Fruit fly (Drosophila melanogaster) whole organism, pupa: Measurements from ENCODE around the gene CG31100.

Source experiments
- CG10348 ChIP-seq: fragments of 200-800 bp; sonication (Bioruptor generic); IDR thresholded peaks from 2 replicates; pipeline ENCODE4 v1.3.6; 2022; ENCODE audit warnings: missing biosample characterization, missing genetic modification characterization
- CG12605 ChIP-seq: fragments of 200-800 bp; sonication (Bioruptor generic); IDR thresholded peaks from 2 replicates; pipeline ENCODE4 v1.3.6; 2022; ENCODE audit warnings: missing biosample characterization, missing genetic modification characterization
- CG13204 ChIP-seq: fragments of 200-800 bp; sonication (Bioruptor generic); optimal IDR thresholded peaks from 2 replicates; lab custom pipeline; 2018; ENCODE audit warnings: missing biosample characterization, mild to moderate bottlenecking, missing genetic modification characterization, moderate library complexity
- CG14655 ChIP-seq: fragments of 200-800 bp; sonication (Bioruptor generic); optimal IDR thresholded peaks from 3 replicates; lab custom pipeline; 2017; ENCODE audit warnings: mild to moderate bottlenecking, missing biosample characterization, missing genetic modification reagents, missing genetic modification characterization
- CG15710 ChIP-seq: fragments of 200-800 bp; sonication (Bioruptor generic); optimal IDR thresholded peaks from 2 replicates; lab custom pipeline; 2018; ENCODE audit warnings: missing biosample characterization, mild to moderate bottlenecking, missing genetic modification characterization, moderate library complexity
- CG17806 ChIP-seq: fragments of 200-800 bp; sonication (Bioruptor generic); optimal IDR thresholded peaks from 2 replicates; lab custom pipeline; 2018; ENCODE audit warnings: missing biosample characterization, mild to moderate bottlenecking, missing genetic modification characterization, moderate library complexity
- CG32121 ChIP-seq: fragments of 200-800 bp; sonication (Bioruptor generic); IDR thresholded peaks from 2 replicates; pipeline ENCODE4 v1.3.6; 2022; ENCODE audit warnings: missing biosample characterization, missing genetic modification characterization
- CG34367 ChIP-seq: fragments of 200-800 bp; sonication (Bioruptor generic); optimal IDR thresholded peaks from 2 replicates; lab custom pipeline; 2018; ENCODE audit warnings: missing biosample characterization, mild to moderate bottlenecking, missing genetic modification characterization
- CG4496 ChIP-seq: fragments of 200-800 bp; sonication (Bioruptor generic); IDR thresholded peaks from 3 replicates; pipeline ENCODE4 v1.3.6; 2022; ENCODE audit warnings: missing biosample characterization, missing genetic modification characterization
- CG8159 ChIP-seq: fragments of 200-800 bp; sonication (Bioruptor generic); optimal IDR thresholded peaks from 3 replicates; lab custom pipeline; 2018; ENCODE audit warnings: missing biosample characterization, mild to moderate bottlenecking, missing genetic modification characterization, moderate library complexity
- CG8301 ChIP-seq: fragments of 200-800 bp; sonication (Bioruptor generic); optimal IDR thresholded peaks from 2 replicates; lab custom pipeline; 2018; ENCODE audit warnings: missing biosample characterization, mild to moderate bottlenecking, missing genetic modification characterization
- CG9948 ChIP-seq: fragments of 200-800 bp; sonication (Bioruptor generic); optimal IDR thresholded peaks from 2 replicates; lab custom pipeline; 2018; ENCODE audit warnings: missing biosample characterization, mild to moderate bottlenecking, missing genetic modification characterization, moderate library complexity
- D1 ChIP-seq: fragments of 200-800 bp; sonication (Bioruptor generic); optimal IDR thresholded peaks from 2 replicates; lab custom pipeline; 2018; ENCODE audit warnings: missing biosample characterization, mild to moderate bottlenecking, missing genetic modification characterization, moderate library complexity
- EcR ChIP-seq: fragments of 200-800 bp; sonication (Bioruptor generic); optimal IDR thresholded peaks from 3 replicates; lab custom pipeline; 2019; ENCODE audit warnings: missing biosample characterization, missing genetic modification characterization, mild to moderate bottlenecking, moderate library complexity, missing genetic modification reagents
- Ets98B ChIP-seq: fragments of 200-800 bp; sonication (Bioruptor generic); IDR thresholded peaks from 2 replicates; pipeline ENCODE4 v1.3.6; 2022; ENCODE audit warnings: missing biosample characterization, missing genetic modification characterization
- Pif1A ChIP-seq: fragments of 200-800 bp; sonication (Bioruptor generic); optimal IDR thresholded peaks from 3 replicates; lab custom pipeline; 2016; ENCODE audit warnings: missing biosample characterization, missing genetic modification characterization
- Pif1B ChIP-seq: fragments of 200-800 bp; sonication (Bioruptor generic); optimal IDR thresholded peaks from 3 replicates; lab custom pipeline; 2016; ENCODE audit warnings: missing biosample characterization, missing genetic modification characterization
- Snoo ChIP-seq: fragments of 200-800 bp; sonication (Bioruptor generic); optimal IDR thresholded peaks from 3 replicates; lab custom pipeline; 2017; ENCODE audit warnings: missing biosample characterization, mild to moderate bottlenecking, missing genetic modification characterization, inconsistent platforms
- fd96Ca ChIP-seq: fragments of 200-800 bp; sonication (Bioruptor generic); IDR thresholded peaks from 3 replicates; pipeline ENCODE4 v1.3.6; 2022; ENCODE audit warnings: missing biosample characterization, missing genetic modification characterization
- gl ChIP-seq: fragments of 200-800 bp; sonication (Bioruptor generic); optimal IDR thresholded peaks from 2 replicates; lab custom pipeline; 2018; ENCODE audit warnings: missing biosample characterization, mild to moderate bottlenecking, missing genetic modification characterization
- rn ChIP-seq: fragments of 200-800 bp; sonication (Bioruptor generic); IDR thresholded peaks from 2 replicates; pipeline ENCODE4 v1.3.6; 2022; ENCODE audit warnings: missing biosample characterization, missing genetic modification characterization

Gene CG31100

dm6 chr3R:8954515-8955358 lies 48.7 kb downstream of the CG31100 start:
- no peak for TF ChIP-seq CG4496
- TF ChIP-seq CG8301 (tag; lab: Kevin White, UChicago), result peak; percentile 26
- peak; percentile 17 for TF ChIP-seq CG8159
- TF ChIP-seq Pif1A (GFP tag; lab: Kevin White, UChicago), result no peak
- no peak for TF ChIP-seq Snoo (tag; lab: Kevin White, UChicago)

DNA sequence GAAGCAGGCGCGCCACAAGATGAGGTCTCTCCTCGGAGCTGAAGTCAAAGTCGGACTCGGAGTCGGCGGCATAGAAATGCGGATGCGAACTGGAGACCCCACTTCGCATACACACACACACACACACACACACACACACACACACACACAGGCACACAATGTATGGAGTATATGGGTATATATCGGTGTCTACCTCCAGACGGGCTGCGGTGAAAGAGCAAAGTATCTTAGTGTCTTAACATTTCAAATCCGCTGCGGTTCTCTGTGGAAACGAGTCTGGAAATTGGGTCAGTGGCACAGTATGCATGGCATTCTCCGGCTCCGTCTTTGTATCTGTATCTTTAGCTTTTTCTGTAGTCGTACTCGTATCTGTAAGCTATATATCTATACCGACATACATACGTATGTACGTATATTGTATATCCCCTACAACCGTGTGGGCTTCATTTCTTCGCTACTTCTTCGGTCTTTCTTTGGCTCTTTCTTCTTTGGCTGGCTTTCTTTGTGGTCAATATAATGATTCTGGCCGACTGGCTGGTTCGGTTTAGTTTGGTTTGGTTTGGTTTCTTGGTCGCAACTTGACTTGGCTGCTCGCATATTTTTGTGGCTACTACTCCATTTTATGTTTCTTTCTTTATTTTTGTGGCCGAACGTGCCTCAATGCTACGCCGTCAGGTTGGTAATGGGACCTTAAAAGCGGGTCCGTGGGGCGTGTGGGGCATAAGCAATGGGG lies 54.0 kb downstream of the CG31100 start:
- TF ChIP-seq CG10348 (GFP tag; lab: Robert Waterston, UW) (no peak), EcR (GFP tag; lab: Kevin White, UChicago) (peak; percentile 22), CG8159 (no peak)
- TF ChIP-seq, all 21 proteins: peak for 1

DNA sequence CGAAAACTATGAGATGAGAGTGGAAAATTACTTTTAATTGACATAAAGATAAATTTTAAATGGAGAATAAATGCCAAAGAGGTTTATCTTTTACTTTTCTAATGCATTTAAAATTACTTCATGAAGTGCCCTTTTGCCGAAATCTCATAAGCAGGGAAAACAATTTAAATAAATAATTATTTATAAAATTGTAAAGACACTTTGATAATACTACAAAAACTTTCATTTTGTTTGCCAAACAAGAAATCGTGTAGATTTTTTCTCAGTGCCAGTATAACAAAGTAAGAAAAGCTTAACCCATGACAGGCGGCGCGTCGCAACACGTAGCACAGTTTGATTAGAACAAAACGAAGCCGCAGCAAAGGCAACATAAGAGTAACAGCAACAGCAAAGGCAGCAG lies 54.6 kb downstream of the CG31100 start:
- TF ChIP-seq CG9948 (tag; lab: Kevin White, UChicago), result peak; percentile 9
- no peak for TF ChIP-seq CG10348 (GFP tag; lab: Robert Waterston, UW)
- no peak for TF ChIP-seq CG8159
- peak; percentile 49 for TF ChIP-seq CG8301 (tag; lab: Kevin White, UChicago)
- TF ChIP-seq CG4496, result no peak
- TF ChIP-seq CG14655 (GFP tag; lab: Kevin White, UChicago), result peak; percentile 43

- TF ChIP-seq CG12605 (GFP tag; lab: Robert Waterston, UW), result no peak; the same call in 1 of the 2 replicates
- peak; percentile 33 for TF ChIP-seq CG9948 (tag; lab: Kevin White, UChicago)
- peak; percentile 31 for TF ChIP-seq CG8159
- no peak for TF ChIP-seq CG10348 (GFP tag; lab: Robert Waterston, UW)
- TF ChIP-seq Snoo (tag; lab: Kevin White, UChicago), result no peak
- TF ChIP-seq CG13204 (GFP tag; lab: Kevin White, UChicago), result no peak
- peak; percentile 14 for TF ChIP-seq CG17806
- no peak for TF ChIP-seq EcR (GFP tag; lab: Kevin White, UChicago)
- peak; percentile 19; the same call in 1 of the 2 replicates for TF ChIP-seq Ets98B
- TF ChIP-seq gl, result no peak
- TF ChIP-seq rn (GFP tag; lab: Robert Waterston, UW), result no peak
- TF ChIP-seq CG4496, result no peak
- no peak for TF ChIP-seq Pif1A (GFP tag; lab: Kevin White, UChicago)
- no peak for TF ChIP-seq CG34367
- TF ChIP-seq CG15710 (tag; lab: Kevin White, UChicago), result peak; percentile 24
- TF ChIP-seq CG8301 (tag; lab: Kevin White, UChicago), result peak; percentile 59
- no peak; the same call in 1 of the 2 replicates for TF ChIP-seq CG32121 (GFP tag; lab: Robert Waterston, UW)
- TF ChIP-seq fd96Ca (GFP tag; lab: Robert Waterston, UW), result no peak
- no peak for TF ChIP-seq Pif1B (GFP tag; lab: Kevin White, UChicago)
- TF ChIP-seq D1 (tag; lab: Kevin White, UChicago), result no peak
- peak; percentile 35 for TF ChIP-seq CG14655 (GFP tag; lab: Kevin White, UChicago)
Measured at dm6 chr3R:8947757-8948428, 55.6 kb downstream of the CG31100 start.

DNA sequence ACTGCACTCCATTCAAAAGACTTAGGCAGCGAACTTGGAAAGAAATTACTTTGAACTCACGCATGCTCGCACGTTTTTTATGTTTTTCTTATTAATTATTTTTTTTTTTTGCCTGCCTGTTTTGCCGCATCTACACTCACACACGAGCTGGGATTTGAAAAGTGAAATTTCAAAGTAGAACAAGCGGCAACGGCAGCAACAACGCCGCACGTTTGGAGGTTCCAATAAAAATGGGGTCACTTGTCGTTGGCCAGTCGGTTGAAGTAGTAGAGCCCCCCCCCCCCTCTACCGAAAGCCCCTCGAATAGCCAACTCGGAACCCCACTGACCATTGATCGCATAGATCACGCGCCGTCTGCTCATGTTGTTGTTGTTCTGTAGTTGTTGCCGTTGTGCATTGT lies 57.0 kb downstream of the CG31100 start:
- TF ChIP-seq EcR (GFP tag; lab: Kevin White, UChicago), result no peak

DNA sequence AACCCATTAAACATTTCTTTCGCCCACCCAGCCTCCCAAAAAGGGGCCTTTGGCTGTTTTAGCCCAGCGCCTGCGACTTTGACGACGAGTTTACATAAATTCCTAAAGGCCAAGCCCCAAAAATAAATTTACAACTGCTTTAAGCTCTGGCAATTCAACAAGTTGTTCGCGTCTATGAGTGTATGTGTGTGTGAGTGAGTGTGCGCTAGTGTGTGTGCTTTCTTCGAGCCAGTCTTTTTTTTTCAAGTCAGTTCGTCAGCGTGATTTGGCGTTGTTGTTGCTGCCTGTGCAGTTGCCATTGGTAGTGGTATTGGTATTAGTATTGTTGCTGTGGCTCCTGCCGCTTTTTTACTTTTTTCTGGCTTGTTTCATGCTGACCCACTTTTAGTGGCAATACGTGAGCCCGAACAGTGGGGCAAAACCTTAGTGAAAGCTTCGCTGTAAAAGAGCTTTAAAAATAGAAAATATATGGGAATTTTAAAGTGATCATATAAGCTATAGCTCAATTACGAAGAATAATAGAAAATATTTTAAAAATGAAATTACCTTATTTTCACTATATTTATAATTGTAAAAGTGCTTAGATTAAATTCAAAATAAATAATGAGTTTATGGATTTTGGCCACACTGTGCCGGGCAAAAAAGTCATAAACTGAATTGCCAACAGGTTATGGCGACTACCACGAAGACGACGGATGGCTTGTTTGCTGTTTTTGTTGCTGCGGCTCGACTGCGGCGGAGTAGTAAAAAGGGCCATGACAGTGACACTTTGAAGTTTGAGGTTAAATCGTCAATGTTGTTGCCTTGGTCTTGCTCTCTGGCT lies 57.7 kb downstream of the CG31100 start:
- TF ChIP-seq CG8159 (peak; percentile 94), CG12605 (GFP tag; lab: Robert Waterston, UW) (peak; percentile 84), CG32121 (GFP tag; lab: Robert Waterston, UW) (peak; percentile 81), CG15710 (tag; lab: Kevin White, UChicago) (peak; percentile 92), Ets98B (peak; percentile 78), CG13204 (GFP tag; lab: Kevin White, UChicago) (peak; percentile 85), CG4496 (peak; percentile 83), CG8301 (tag; lab: Kevin White, UChicago) (peak; percentile 93), fd96Ca (GFP tag; lab: Robert Waterston, UW) (peak; percentile 79), Pif1B (GFP tag; lab: Kevin White, UChicago) (peak; percentile 95), CG34367 (peak; percentile 79), EcR (GFP tag; lab: Kevin White, UChicago) (peak; percentile 87), rn (GFP tag; lab: Robert Waterston, UW) (peak; percentile 57), CG9948 (tag; lab: Kevin White, UChicago) (peak; percentile 82), D1 (tag; lab: Kevin White, UChicago) (peak; percentile 74), CG10348 (GFP tag; lab: Robert Waterston, UW) (peak; percentile 37; the same call in 1 of the 2 replicates), CG14655 (GFP tag; lab: Kevin White, UChicago) (peak; percentile 89), Pif1A (GFP tag; lab: Kevin White, UChicago) (peak; percentile 86), Snoo (tag; lab: Kevin White, UChicago) (peak; percentile 88), gl (peak; percentile 52), CG17806 (peak; percentile 84)
